Worm (Caenorhabditis elegans) whole organism, L3 larva: ENCODE results near the gene rps-25.

Source experiments
- elt-1 ChIP-seq: fragments of 150-350 bp; optimal IDR thresholded peaks from 2 replicates; lab custom pipeline; 2014; ENCODE audit warnings: missing biosample characterization, missing genetic modification characterization
- hmg-11 ChIP-seq: sonication (generic microtip); optimal IDR thresholded peaks from 2 replicates; lab custom pipeline; 2016; ENCODE audit warnings: missing genetic modification characterization, missing compliant biosample characterization
- jun-1 ChIP-seq: fragments of 150-350 bp; optimal IDR thresholded peaks from 2 replicates; lab custom pipeline; 2014; ENCODE audit warnings: missing biosample characterization, missing genetic modification reagents, missing genetic modification characterization
- lin-39 ChIP-seq: fragments of 150-350 bp; optimal IDR thresholded peaks from 2 replicates; lab custom pipeline; 2018; ENCODE audit warnings: missing biosample characterization, missing genetic modification reagents, missing genetic modification characterization
- nhr-11 ChIP-seq: fragments of 150-350 bp; optimal IDR thresholded peaks from 2 replicates; lab custom pipeline; 2014; ENCODE audit warnings: missing biosample characterization, missing genetic modification characterization
- nhr-237 ChIP-seq: fragments of 150-350 bp; optimal IDR thresholded peaks from 2 replicates; lab custom pipeline; 2014; ENCODE audit warnings: missing biosample characterization, missing genetic modification characterization
- pha-4 ChIP-seq: fragments of 150-350 bp; optimal IDR thresholded peaks from 2 replicates; lab custom pipeline; 2014; ENCODE audit warnings: missing biosample characterization, missing genetic modification reagents, missing genetic modification characterization
- pqm-1 ChIP-seq: fragments of 150-350 bp; optimal IDR thresholded peaks from 2 replicates; lab custom pipeline; 2017; ENCODE audit warnings: missing biosample characterization, missing genetic modification characterization, inconsistent platforms
- zag-1 ChIP-seq: fragments of 150-350 bp; optimal IDR thresholded peaks from 2 replicates; lab custom pipeline; 2014; ENCODE audit warnings: missing biosample characterization, missing genetic modification characterization
- ztf-11 ChIP-seq: fragments of 150-350 bp; optimal IDR thresholded peaks from 2 replicates; lab custom pipeline; 2014; ENCODE audit warnings: missing biosample characterization, missing genetic modification characterization
- ztf-4 ChIP-seq: fragments of 150-350 bp; optimal IDR thresholded peaks from 2 replicates; lab custom pipeline; 2014; ENCODE audit warnings: missing biosample characterization, missing genetic modification characterization

DNA sequence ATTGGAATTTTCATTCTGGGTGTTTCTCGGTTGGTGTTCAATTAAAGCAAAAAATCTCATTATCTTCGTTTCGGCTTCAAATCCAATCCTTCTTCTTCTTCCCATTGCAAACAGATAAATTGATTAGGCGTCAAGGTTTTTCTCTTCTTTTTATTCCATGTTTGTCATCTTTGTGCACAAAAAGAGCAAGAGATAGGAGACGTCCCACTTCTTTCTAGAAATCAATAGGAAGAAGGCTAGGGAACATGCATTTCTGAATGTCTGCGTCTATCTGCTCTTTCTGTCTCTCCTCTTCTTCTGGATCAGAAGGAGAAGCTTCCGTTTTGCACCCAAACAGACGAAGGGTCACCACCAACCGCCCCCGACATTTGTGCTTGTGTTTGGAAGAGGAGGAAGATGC lies 5.6 kb upstream of the rps-25 start:
- peak; percentile 52 for TF ChIP-seq hmg-11 (tag; lab: Kevin White, UChicago)
- TF ChIP-seq zag-1 (tag; lab: Kevin White, UChicago) = no peak
- TF ChIP-seq jun-1 = no peak
- no peak for TF ChIP-seq nhr-11 (tag; lab: Kevin White, UChicago)
- no peak for TF ChIP-seq pha-4 (tag; lab: Kevin White, UChicago)
- TF ChIP-seq lin-39 (tag; lab: Kevin White, UChicago) = peak; percentile 72
- no peak for TF ChIP-seq elt-1 (tag; lab: Kevin White, UChicago)
- TF ChIP-seq nhr-237 (tag; lab: Kevin White, UChicago) = no peak
- TF ChIP-seq ztf-11 (tag; lab: Kevin White, UChicago) = no peak
- TF ChIP-seq pqm-1 (tag; lab: Kevin White, UChicago) = no peak
- TF ChIP-seq ztf-4 (tag; lab: Kevin White, UChicago) = no peak
